Fruit fly (Drosophila melanogaster): ENCODE measurements around the gene CG45493.
"Not testable (repeated sequence)": the region's sequence is repeated elsewhere in the genome, so short reads cannot be mapped to it uniquely, and the experiment has no call there.

dm6 chrX:19944047-19944446 is 4.6 kb downstream of the CG45493 start, which contains the start of gene CG45492:
- TF ChIP-seq psq, pan, Dll (optimal IDR thresholded peaks at IDR 0.05): not testable (repeated sequence)

Measured in whole organism.